Worm (Caenorhabditis elegans): ENCODE measurements around the gene C45G9.15.
A peak's percentile ranks its signal among the peaks of the same experiment; 100 is the strongest.

C45G9.15 gene

ce11 chrIII:5071509-5071908 is 19.7 kb upstream of the C45G9.15 start, which contains the start of gene C45G9.12:
Gene C45G9.12, minus strand, starts transcription at chrIII:5071609.
- TF ChIP-seq tbx-2 (tag; optimal IDR thresholded peaks at IDR 0.05): no peak

ce11 chrIII:5068675-5069233 is 16.9 kb upstream of the C45G9.15 start, which contains the start of the genes C45G9.11 and C45G9.2:
Gene C45G9.11, minus strand, starts transcription at chrIII:5068725.
Gene C45G9.2, plus strand, starts transcription at chrIII:5069066.
- TF ChIP-seq che-1 (tag; optimal IDR thresholded peaks at IDR 0.05) (no peak), ahr-1 (tag; optimal IDR thresholded peaks at IDR 0.05) (peak; percentile 60), F13H6.1 (tag; optimal IDR thresholded peaks at IDR 0.05) (peak; percentile 45), hlh-15 (tag; optimal IDR thresholded peaks at IDR 0.05) (no peak), ceh-19 (GFP tag; optimal IDR thresholded peaks at IDR 0.05) (no peak), npax-4 (tag; optimal IDR thresholded peaks at IDR 0.05) (no peak), unc-86 (tag; optimal IDR thresholded peaks at IDR 0.05) (no peak), fkh-10 (GFP tag; optimal IDR thresholded peaks at IDR 0.05) (no peak), elt-2 (tag; optimal IDR thresholded peaks at IDR 0.05) (peak; percentile 41), tbx-2 (tag; optimal IDR thresholded peaks at IDR 0.05) (peak; percentile 85), zip-5 (tag; optimal IDR thresholded peaks at IDR 0.05) (peak; percentile 81), ets-4 (tag; optimal IDR thresholded peaks at IDR 0.05) (peak; percentile 99), tbx-7 (tag; optimal IDR thresholded peaks at IDR 0.05) (peak; percentile 93), ceh-45 (GFP tag; IDR thresholded peaks at IDR 0.05) (no peak), pax-1 (tag; optimal IDR thresholded peaks at IDR 0.05) (peak; percentile 21), sox-4 (tag; optimal IDR thresholded peaks at IDR 0.05) (no peak), C08G9.2 (tag; optimal IDR thresholded peaks at IDR 0.05) (peak; percentile 96), lin-11 (tag; optimal IDR thresholded peaks at IDR 0.05) (no peak), hlh-30 (tag; optimal IDR thresholded peaks at IDR 0.05; ENCODE audit: insufficient read depth) (no peak), ceh-22 (tag; optimal IDR thresholded peaks at IDR 0.05) (no peak), dmd-4 (tag; optimal IDR thresholded peaks at IDR 0.05; ENCODE audit: borderline replicate concordance) (no peak), ceh-2 (tag; optimal IDR thresholded peaks at IDR 0.05) (peak; percentile 91), pqm-1 (tag; optimal IDR thresholded peaks at IDR 0.05) (peak; percentile 57), hlh-8 (tag; optimal IDR thresholded peaks at IDR 0.05) (peak; percentile 89), sdc-2 (tag; optimal IDR thresholded peaks at IDR 0.05) (peak; percentile 28), rnt-1 (tag; optimal IDR thresholded peaks at IDR 0.05) (peak; percentile 74), pros-1 (tag; optimal IDR thresholded peaks at IDR 0.05) (no peak), K09A11.1 (tag; optimal IDR thresholded peaks at IDR 0.05; ENCODE audit: insufficient read depth) (no peak), Y22D7AL.16 (tag; optimal IDR thresholded peaks at IDR 0.05) (no peak), dve-1 (tag; optimal IDR thresholded peaks at IDR 0.05) (no peak), mec-3 (tag; optimal IDR thresholded peaks at IDR 0.05; ENCODE audit: borderline replicate concordance) (peak; percentile 68), ceh-24 (tag; optimal IDR thresholded peaks at IDR 0.05) (no peak), odd-2 (tag; optimal IDR thresholded peaks at IDR 0.05) (no peak), unc-3 (GFP tag; conservative IDR thresholded peaks at IDR 0.05) (no peak), unc-3 (tag; optimal IDR thresholded peaks at IDR 0.05) (no peak), pha-4 (tag; optimal IDR thresholded peaks at IDR 0.05) (no peak), lim-6 (tag; optimal IDR thresholded peaks at IDR 0.05) (peak; percentile 70), ttx-3 (tag; optimal IDR thresholded peaks at IDR 0.05) (no peak), pat-9 (tag; optimal IDR thresholded peaks at IDR 0.05) (no peak), hlh-6 (tag; optimal IDR thresholded peaks at IDR 0.05) (no peak), ztf-16 (tag; optimal IDR thresholded peaks at IDR 0.05) (peak; percentile 8), sox-2 (GFP tag; IDR thresholded peaks at IDR 0.05) (no peak), ceh-14 (tag; optimal IDR thresholded peaks at IDR 0.05) (peak; percentile 59), eyg-1 (tag; optimal IDR thresholded peaks at IDR 0.05) (no peak), ceh-6 (GFP tag; optimal IDR thresholded peaks at IDR 0.05) (no peak), ceh-18 (tag; optimal IDR thresholded peaks at IDR 0.05) (no peak), madf-2 (tag; optimal IDR thresholded peaks at IDR 0.05) (no peak), pag-3 (tag; optimal IDR thresholded peaks at IDR 0.05; ENCODE audit: borderline replicate concordance) (no peak), nhr-232 (tag; optimal IDR thresholded peaks at IDR 0.05) (no peak), C38D4.7 (GFP tag; optimal IDR thresholded peaks at IDR 0.05) (no peak), fax-1 (tag; optimal IDR thresholded peaks at IDR 0.05) (peak; percentile 19)

Measured in whole organism, late embryonic.